Worm (Caenorhabditis elegans) whole organism, late embryonic: ENCODE results near the gene oxi-1.

ENCODE experiments used
- C08G9.2 ChIP-seq: sonication (generic microtip); optimal IDR thresholded peaks from 2 replicates; lab custom pipeline; 2016; ENCODE audit warnings: mild to moderate bottlenecking, missing genetic modification characterization, moderate library complexity, missing compliant biosample characterization
- ama-1 ChIP-seq: fragments of 150-350 bp; optimal IDR thresholded peaks from 2 replicates; lab custom pipeline; 2014
- ceh-14 ChIP-seq: sonication (generic microtip); optimal IDR thresholded peaks from 2 replicates; lab custom pipeline; 2016; ENCODE audit warnings: missing genotype, missing genetic modification characterization, missing compliant biosample characterization
- ceh-18 ChIP-seq: sonication (generic microtip); optimal IDR thresholded peaks from 2 replicates; lab custom pipeline; 2016; ENCODE audit warnings: missing genetic modification characterization, missing compliant biosample characterization
- ceh-19 ChIP-seq: fragments of 200-800 bp; sonication (Bioruptor generic); optimal IDR thresholded peaks from 2 replicates; lab custom pipeline; 2018; ENCODE audit warnings: mild to moderate bottlenecking, missing genetic modification characterization, missing compliant biosample characterization
- ceh-2 ChIP-seq: sonication (generic microtip); optimal IDR thresholded peaks from 2 replicates; lab custom pipeline; 2016; ENCODE audit warnings: missing genotype, missing genetic modification characterization, missing compliant biosample characterization
- ceh-24 ChIP-seq: sonication (generic microtip); optimal IDR thresholded peaks from 2 replicates; lab custom pipeline; 2016; ENCODE audit warnings: mild to moderate bottlenecking, missing genetic modification characterization, missing compliant biosample characterization
- ceh-31 ChIP-seq: sonication (generic microtip); optimal IDR thresholded peaks from 2 replicates; lab custom pipeline; 2016; ENCODE audit warnings: missing genetic modification characterization, missing compliant biosample characterization
- ceh-48 ChIP-seq: sonication (generic microtip); optimal IDR thresholded peaks from 2 replicates; lab custom pipeline; 2016; ENCODE audit warnings: missing genetic modification characterization, inconsistent platforms, missing compliant biosample characterization
- ceh-6 ChIP-seq: fragments of 200-800 bp; sonication (Bioruptor generic); optimal IDR thresholded peaks from 2 replicates; lab custom pipeline; 2018; ENCODE audit warnings: mild to moderate bottlenecking, missing genetic modification characterization, missing compliant biosample characterization
- dmd-4 ChIP-seq: sonication (generic microtip); optimal IDR thresholded peaks from 2 replicates; lab custom pipeline; 2016; ENCODE audit warnings: borderline replicate concordance, missing genetic modification characterization, missing compliant biosample characterization
- dve-1 ChIP-seq: sonication (generic microtip); optimal IDR thresholded peaks from 2 replicates; lab custom pipeline; 2017; ENCODE audit warnings: antibody characterized with exemption, mild to moderate bottlenecking, missing genetic modification characterization, missing compliant biosample characterization
- elt-2 ChIP-seq: sonication (generic microtip); optimal IDR thresholded peaks from 2 replicates; lab custom pipeline; 2016; ENCODE audit warnings: missing genetic modification reagents, missing genetic modification characterization, missing compliant biosample characterization
- elt-4 ChIP-seq: sonication (generic microtip); optimal IDR thresholded peaks from 2 replicates; lab custom pipeline; 2016; ENCODE audit warnings: missing genetic modification characterization, missing compliant biosample characterization
- ets-4 ChIP-seq: sonication (generic microtip); optimal IDR thresholded peaks from 2 replicates; lab custom pipeline; 2016; ENCODE audit warnings: missing genetic modification characterization, missing compliant biosample characterization
- eyg-1 ChIP-seq: sonication (generic microtip); optimal IDR thresholded peaks from 2 replicates; lab custom pipeline; 2016; ENCODE audit warnings: missing genotype, missing genetic modification characterization, missing compliant biosample characterization
- fkh-10 ChIP-seq: fragments of 150-350 bp; optimal IDR thresholded peaks from 2 replicates; lab custom pipeline; 2014; ENCODE audit warnings: missing biosample characterization, missing genetic modification reagents, missing genetic modification characterization
- hlh-13 ChIP-seq: fragments of 200-800 bp; sonication (Bioruptor generic); optimal IDR thresholded peaks from 2 replicates; lab custom pipeline; 2018; ENCODE audit warnings: mild to moderate bottlenecking, missing genetic modification characterization, missing compliant biosample characterization
- madf-2 ChIP-seq: sonication (generic microtip); optimal IDR thresholded peaks from 2 replicates; lab custom pipeline; 2017; ENCODE audit warnings: missing genetic modification characterization, missing compliant biosample characterization
- mec-3 ChIP-seq: sonication (generic microtip); optimal IDR thresholded peaks from 2 replicates; lab custom pipeline; 2016; ENCODE audit warnings: borderline replicate concordance, missing genetic modification characterization, missing compliant biosample characterization
- nfya-1 ChIP-seq: sonication (generic microtip); optimal IDR thresholded peaks from 2 replicates; lab custom pipeline; 2017; ENCODE audit warnings: missing genetic modification characterization, mild to moderate bottlenecking, missing compliant biosample characterization, antibody characterized with exemption, moderate library complexity
- nhr-11 ChIP-seq: fragments of 150-350 bp; optimal IDR thresholded peaks from 2 replicates; lab custom pipeline; 2014; ENCODE audit warnings: missing biosample characterization, missing genetic modification characterization
- nhr-232 ChIP-seq: sonication (generic microtip); optimal IDR thresholded peaks from 2 replicates; lab custom pipeline; 2016; ENCODE audit warnings: missing genetic modification characterization, missing compliant biosample characterization
- odd-2 ChIP-seq: sonication (generic microtip); optimal IDR thresholded peaks from 2 replicates; lab custom pipeline; 2017; ENCODE audit warnings: antibody characterized with exemption, mild to moderate bottlenecking, missing genetic modification characterization, missing compliant biosample characterization
- pat-9 ChIP-seq: fragments of 200-800 bp; sonication (Bioruptor generic); optimal IDR thresholded peaks from 2 replicates; lab custom pipeline; 2018; ENCODE audit warnings: mild to moderate bottlenecking, missing genetic modification characterization, moderate library complexity, missing compliant biosample characterization
- pax-1 ChIP-seq: fragments of 150-350 bp; optimal IDR thresholded peaks from 2 replicates; lab custom pipeline; 2014; ENCODE audit warnings: missing biosample characterization, missing genetic modification characterization
- pha-2 ChIP-seq: sonication (generic microtip); optimal IDR thresholded peaks from 2 replicates; lab custom pipeline; 2017; ENCODE audit warnings: mild to moderate bottlenecking, missing genetic modification characterization, missing compliant biosample characterization
- pha-4 ChIP-seq: fragments of 150-350 bp; optimal IDR thresholded peaks from 2 replicates; lab custom pipeline; 2018; ENCODE audit warnings: missing biosample characterization, missing genetic modification reagents, missing genetic modification characterization
- syd-9 ChIP-seq: sonication (generic microtip); optimal IDR thresholded peaks from 2 replicates; lab custom pipeline; 2016; ENCODE audit warnings: mild to moderate bottlenecking, missing genetic modification characterization, moderate library complexity, missing compliant biosample characterization
- tbx-2 ChIP-seq: sonication (generic microtip); optimal IDR thresholded peaks from 2 replicates; lab custom pipeline; 2016; ENCODE audit warnings: missing genetic modification characterization, missing compliant biosample characterization
- ttx-3 ChIP-seq: sonication (generic microtip); optimal IDR thresholded peaks from 2 replicates; lab custom pipeline; 2016; ENCODE audit warnings: missing genetic modification reagents, missing genetic modification characterization, missing compliant biosample characterization
- unc-3 ChIP-seq, 2 experiments: fragments of 200-800 bp in 1 of 2; sonication (Bioruptor generic) in 1 of 2; sonication (generic microtip) in 1 of 2; conservative IDR thresholded peaks in 1 of 2; optimal IDR thresholded peaks in 1 of 2; 2 replicates each; pipeline versions ENCODE4 v1.3.6 to Lab custom; 2016 to 2022; ENCODE audit warnings: missing compliant biosample characterization in 2 of 2, missing genetic modification characterization in 2 of 2, missing genetic modification reagents in 1 of 2
- unc-42 ChIP-seq: sonication (generic microtip); optimal IDR thresholded peaks from 2 replicates; lab custom pipeline; 2016; ENCODE audit warnings: missing genotype, missing genetic modification characterization, missing compliant biosample characterization
- unc-55 ChIP-seq: sonication (generic microtip); optimal IDR thresholded peaks from 2 replicates; lab custom pipeline; 2017; ENCODE audit warnings: missing biosample characterization, missing genetic modification reagents, missing genetic modification characterization
- ztf-16 ChIP-seq: sonication (generic microtip); optimal IDR thresholded peaks from 2 replicates; lab custom pipeline; 2017; ENCODE audit warnings: missing genetic modification characterization, missing compliant biosample characterization

The oxi-1 gene

ce11 chrIII:10880083-10880482 lies 22.0 kb downstream of the oxi-1 start, which contains the start of gene C44B9.3:
C44B9.3 (minus strand) TSS chrIII:10880183.
- TF ChIP-seq pha-2 (tag; lab: Kevin White, UChicago) (no peak), ceh-18 (tag; lab: Kevin White, UChicago) (no peak), syd-9 (tag; lab: Kevin White, UChicago) (no peak), ama-1 (no peak), ceh-19 (GFP tag; lab: Kevin White, UChicago) (no peak), ets-4 (no peak)

ce11 chrIII:10881462-10881861 lies 23.4 kb downstream of the oxi-1 start, which contains the start of gene athp-1:
athp-1 (plus strand) TSS chrIII:10881766.
- no peak for TF ChIP-seq ceh-14 (tag; lab: Kevin White, UChicago)
- no peak for TF ChIP-seq madf-2 (tag; lab: Kevin White, UChicago)
- no peak for TF ChIP-seq pat-9 (tag; lab: Kevin White, UChicago)
- TF ChIP-seq pha-2 (tag; lab: Kevin White, UChicago): no peak
- no peak for TF ChIP-seq dve-1 (tag; lab: Kevin White, UChicago)
- no peak for TF ChIP-seq unc-3 (GFP tag; conservative IDR thresholded peaks at IDR 0.05; lab: Robert Waterston, UW)
- TF ChIP-seq unc-3 (tag; optimal IDR thresholded peaks at IDR 0.05; lab: Kevin White, UChicago): no peak
- TF ChIP-seq hlh-13 (GFP tag; lab: Kevin White, UChicago): no peak
- TF ChIP-seq ama-1: no peak
- no peak for TF ChIP-seq tbx-2
- no peak for TF ChIP-seq ceh-2
- TF ChIP-seq ets-4: no peak
- TF ChIP-seq elt-2 (tag; lab: Kevin White, UChicago): no peak
- no peak for TF ChIP-seq odd-2
- TF ChIP-seq nfya-1 (tag; lab: Kevin White, UChicago): no peak
- no peak for TF ChIP-seq ceh-18 (tag; lab: Kevin White, UChicago)
- no peak for TF ChIP-seq C08G9.2 (tag; lab: Kevin White, UChicago)

- TF ChIP-seq ztf-16 (no peak), ceh-18 (tag; lab: Kevin White, UChicago) (peak; percentile 8), unc-55 (peak; percentile 24), nfya-1 (tag; lab: Kevin White, UChicago) (peak; percentile 59), unc-42 (peak; percentile 87), ceh-48 (tag; lab: Kevin White, UChicago) (peak; percentile 9), C08G9.2 (tag; lab: Kevin White, UChicago) (no peak), pax-1 (no peak), ceh-31 (tag; lab: Kevin White, UChicago) (peak; percentile 39), ttx-3 (tag; lab: Kevin White, UChicago) (no peak), syd-9 (tag; lab: Kevin White, UChicago) (no peak)
Measured at ce11 chrIII:10881996-10882395, 23.9 kb downstream of the oxi-1 start.

- no peak for TF ChIP-seq ceh-48 (tag; lab: Kevin White, UChicago)
- TF ChIP-seq elt-4 (tag; lab: Kevin White, UChicago): peak; percentile 16
Measured at ce11 chrIII:10888824-10889223, 30.7 kb downstream of the oxi-1 start.

ce11 chrIII:10894220-10894619 lies 36.1 kb downstream of the oxi-1 start, which contains the start of gene fbxb-87:
fbxb-87 (plus strand) TSS chrIII:10894520.
- TF ChIP-seq ets-4 (no peak), nhr-11 (tag; lab: Kevin White, UChicago) (no peak), fkh-10 (GFP tag; lab: Kevin White, UChicago) (no peak), pha-4 (tag; lab: Kevin White, UChicago) (no peak), nhr-232 (tag; lab: Kevin White, UChicago) (no peak), ceh-6 (GFP tag; lab: Kevin White, UChicago) (no peak), ceh-18 (tag; lab: Kevin White, UChicago) (no peak), hlh-13 (GFP tag; lab: Kevin White, UChicago) (no peak), ceh-24 (no peak), dmd-4 (tag; lab: Kevin White, UChicago) (no peak), mec-3 (no peak), eyg-1 (tag; lab: Kevin White, UChicago) (no peak), nfya-1 (tag; lab: Kevin White, UChicago) (no peak)
